Worm (Caenorhabditis elegans): Measurements from ENCODE around the gene nspb-10.

The nspb-10 gene

DNA sequence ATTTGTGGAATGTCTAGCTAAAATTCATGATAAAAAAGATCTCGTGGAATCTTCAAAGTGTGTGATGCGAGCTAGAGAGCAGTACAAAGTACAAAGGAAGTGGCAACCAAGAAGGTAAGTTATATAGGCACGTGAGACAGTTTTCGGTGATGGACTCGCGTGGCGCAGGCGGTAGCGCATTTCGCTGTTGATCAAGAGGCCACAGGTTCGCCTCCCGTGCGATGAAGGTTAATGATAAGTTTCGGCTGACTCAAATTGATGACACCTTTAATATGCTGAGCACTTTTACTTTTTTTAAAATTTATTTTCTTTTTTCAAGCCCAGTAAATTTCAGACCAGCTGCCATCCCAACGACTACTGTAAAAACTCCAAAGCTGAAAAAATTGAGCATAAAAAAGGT lies 28.9 kb upstream of the nspb-10 start (continued):
- TF ChIP-seq skn-1 (tag; optimal IDR thresholded peaks at IDR 0.05), result no peak
- TF ChIP-seq mxl-3 (GFP tag; optimal IDR thresholded peaks at IDR 0.05), result peak; percentile 43
- peak; percentile 64 for TF ChIP-seq ceh-20 (GFP tag; IDR thresholded peaks at IDR 0.05)
- no peak for TF ChIP-seq F37D6.2 (tag; optimal IDR thresholded peaks at IDR 0.05)
- TF ChIP-seq unc-62 (GFP tag; optimal IDR thresholded peaks at IDR 0.05 in 1 of 2), result peak in 1 of 2 experiments; percentile 96
- no peak for TF ChIP-seq unc-62 (tag; optimal IDR thresholded peaks at IDR 0.05)
- peak; percentile 42 for TF ChIP-seq lir-3 (tag; optimal IDR thresholded peaks at IDR 0.05)
- peak; percentile 77; the same call in 1 of the 2 replicates for TF ChIP-seq lin-38 (GFP tag; IDR thresholded peaks at IDR 0.05)
- TF ChIP-seq zip-11 (GFP tag; IDR thresholded peaks at IDR 0.05), result no peak
- TF ChIP-seq fkh-10 (GFP tag; optimal IDR thresholded peaks at IDR 0.05), result no peak
- TF ChIP-seq rbr-2 (tag; optimal IDR thresholded peaks at IDR 0.05), result peak; percentile 4
- TF ChIP-seq hlh-30 (tag; optimal IDR thresholded peaks at IDR 0.05; ENCODE audit: insufficient read depth), result peak; percentile 48
- peak; percentile 82 for TF ChIP-seq pha-4 (GFP tag; IDR thresholded peaks at IDR 0.05)
- no peak for TF ChIP-seq pha-4 (tag; optimal IDR thresholded peaks at IDR 0.05)
- TF ChIP-seq duxl-1 (tag; optimal IDR thresholded peaks at IDR 0.05; ENCODE audit: poor library complexity), result peak; percentile 81
- TF ChIP-seq D1046.2 (GFP tag; IDR thresholded peaks at IDR 0.05), result peak; percentile 86
- peak; percentile 28 for TF ChIP-seq dve-1 (tag; optimal IDR thresholded peaks at IDR 0.05; ENCODE audit: insufficient read depth)
- peak; percentile 92 for TF ChIP-seq egl-43 (GFP tag; IDR thresholded peaks at IDR 0.05)
- peak; percentile 74 to 93; a peak in 3 of 4 replicates for TF ChIP-seq madf-5 (GFP tag; IDR thresholded peaks at IDR 0.05)
- peak; percentile 82; the same call in 1 of the 2 replicates for TF ChIP-seq nhr-41 (GFP tag; IDR thresholded peaks at IDR 0.05)
- TF ChIP-seq zfp-3 (GFP tag; conservative IDR thresholded peaks at IDR 0.05), result peak; percentile 71; the same call in 1 of the 2 replicates
- peak; percentile 48 for TF ChIP-seq nhr-48 (tag; optimal IDR thresholded peaks at IDR 0.05)
- TF ChIP-seq lin-29 (GFP tag; IDR thresholded peaks at IDR 0.05), result no peak
- TF ChIP-seq nhr-6 (tag; optimal IDR thresholded peaks at IDR 0.05), result no peak
- TF ChIP-seq tag-97 (GFP tag; IDR thresholded peaks at IDR 0.05), result no peak
- TF ChIP-seq jun-1 (tag; optimal IDR thresholded peaks at IDR 0.05), result no peak
- peak; percentile 66; the same call in 1 of the 2 replicates for TF ChIP-seq F44E2.7 (GFP tag; IDR thresholded peaks at IDR 0.05)
- no peak for TF ChIP-seq attf-4 (tag; optimal IDR thresholded peaks at IDR 0.05)
- no peak for TF ChIP-seq ZK546.5 (tag; optimal IDR thresholded peaks at IDR 0.05)
- peak; percentile 78 for TF ChIP-seq mes-2 (tag; optimal IDR thresholded peaks at IDR 0.05; ENCODE audit: poor library complexity, severe bottlenecking)
- TF ChIP-seq lin-15B (tag; optimal IDR thresholded peaks at IDR 0.05), result no peak
- no peak for TF ChIP-seq cey-2 (tag; optimal IDR thresholded peaks at IDR 0.05; ENCODE audit: borderline replicate concordance, insufficient read depth)
- TF ChIP-seq T20F7.1 (GFP tag; optimal IDR thresholded peaks at IDR 0.05), result no peak
- no peak for TF ChIP-seq ceh-28 (tag; optimal IDR thresholded peaks at IDR 0.05)
- peak; percentile 66; the same call in 1 of the 2 replicates for TF ChIP-seq madf-9 (GFP tag; conservative IDR thresholded peaks at IDR 0.05)
- TF ChIP-seq Y75B8A.6 (GFP tag; IDR thresholded peaks at IDR 0.05), result no peak
- no peak for TF ChIP-seq nhr-76 (tag; optimal IDR thresholded peaks at IDR 0.05)
- peak; percentile 2 for TF ChIP-seq nhr-111 (GFP tag; optimal IDR thresholded peaks at IDR 0.05)
- TF ChIP-seq mdl-1 (tag; optimal IDR thresholded peaks at IDR 0.05), result no peak
- TF ChIP-seq Y5F2A.4 (GFP tag; optimal IDR thresholded peaks at IDR 0.05), result peak; percentile 60
- TF ChIP-seq gei-8 (GFP tag; optimal IDR thresholded peaks at IDR 0.05), result peak; percentile 32
- TF ChIP-seq nhr-10 (tag; optimal IDR thresholded peaks at IDR 0.05), result no peak
- no peak for TF ChIP-seq ama-1 (optimal IDR thresholded peaks at IDR 0.05)
- TF ChIP-seq nhr-42 (GFP tag; IDR thresholded peaks at IDR 0.05), result peak; percentile 81
- no peak for TF ChIP-seq zag-1 (tag; optimal IDR thresholded peaks at IDR 0.05)
- no peak for TF ChIP-seq nhr-28 (tag; optimal IDR thresholded peaks at IDR 0.05)
- TF ChIP-seq ZK337.2 (GFP tag; IDR thresholded peaks at IDR 0.05), result 0 out of 2 replicates have a peak, but pooled peaks have one; percentile 17
- no peak for TF ChIP-seq sdz-12 (GFP tag; optimal IDR thresholded peaks at IDR 0.05)
- TF ChIP-seq R02D3.7 (tag; optimal IDR thresholded peaks at IDR 0.05), result no peak
- 0 out of 2 replicates have a peak, but pooled peaks have one; percentile 54 for TF ChIP-seq mdt-29 (GFP tag; IDR thresholded peaks at IDR 0.05)
- peak; percentile 85 for TF ChIP-seq tra-1 (GFP tag; IDR thresholded peaks at IDR 0.05)
